ENCODE assay signal across 4 worm cellular contexts in the genomic region with DNA sequence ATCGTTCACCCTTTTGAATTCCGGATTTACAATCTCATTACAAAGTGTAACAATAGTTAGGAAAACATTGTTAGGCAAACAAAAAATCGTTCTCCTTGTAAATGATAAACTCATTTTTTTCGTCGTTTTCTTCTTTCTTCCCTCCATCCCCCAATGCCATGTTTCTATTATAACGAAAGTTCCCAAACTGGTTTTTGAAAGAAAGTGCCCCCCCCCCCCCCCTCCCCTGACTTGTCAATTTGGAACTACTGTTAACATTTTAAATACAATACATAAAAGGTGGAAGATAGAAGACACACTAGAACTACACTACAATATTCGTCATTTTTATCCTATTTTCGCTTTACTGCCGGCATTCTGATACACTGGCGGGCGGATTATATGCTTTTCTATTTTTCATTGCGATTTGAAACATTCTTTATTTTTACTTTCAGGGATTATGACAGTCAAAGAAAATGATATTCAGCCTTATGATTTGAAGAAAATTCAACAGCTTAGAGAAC.
TF ChIP-seq lines count a peak whose summit lies in the region.

A gene (plus strand): TSS at position 431 of the 503 bp plus-strand sequence.

TF ChIP-seq in whole organism, L1 larva, 84 proteins besides CTCF, POLR2A, EP300 and RAD21 (continues in another document):
- no peak for TF ChIP-seq lin-35 (GFP tag; optimal IDR thresholded peaks at IDR 0.05; lab: Kevin White, UChicago)
- TF ChIP-seq mab-9 (GFP tag; IDR thresholded peaks at IDR 0.05; lab: Robert Waterston, UW), result no peak
- TF ChIP-seq fkh-4 (tag; optimal IDR thresholded peaks at IDR 0.05; lab: Kevin White, UChicago; ENCODE audit: borderline replicate concordance), result no peak
- no peak for TF ChIP-seq ztf-4 (tag; optimal IDR thresholded peaks at IDR 0.05; lab: Kevin White, UChicago)
- no peak for TF ChIP-seq jun-1 (tag; optimal IDR thresholded peaks at IDR 0.05; lab: Kevin White, UChicago)
- peak; percentile 75 for TF ChIP-seq grh-1 (GFP tag; IDR thresholded peaks at IDR 0.05; lab: Robert Waterston, UW)
- no peak for TF ChIP-seq swsn-7 (tag; optimal IDR thresholded peaks at IDR 0.05; lab: Kevin White, UChicago)
- no peak for TF ChIP-seq alr-1 (tag; optimal IDR thresholded peaks at IDR 0.05; lab: Kevin White, UChicago; ENCODE audit: borderline replicate concordance)
- no peak for TF ChIP-seq ceh-82 (tag; optimal IDR thresholded peaks at IDR 0.05; lab: Kevin White, UChicago)
- peak; percentile 38 for TF ChIP-seq blmp-1 (tag; optimal IDR thresholded peaks at IDR 0.05; lab: Kevin White, UChicago)
- TF ChIP-seq unc-130 (tag; optimal IDR thresholded peaks at IDR 0.05; lab: Kevin White, UChicago), result no peak
- no peak for TF ChIP-seq ceh-88 (GFP tag; IDR thresholded peaks at IDR 0.05; lab: Robert Waterston, UW)
- TF ChIP-seq pag-3 (tag; optimal IDR thresholded peaks at IDR 0.05; lab: Kevin White, UChicago; ENCODE audit: borderline replicate concordance, insufficient read depth), result no peak
- no peak for TF ChIP-seq elt-2 (tag; optimal IDR thresholded peaks at IDR 0.05; lab: Kevin White, UChicago)
- TF ChIP-seq nhr-12 (tag; optimal IDR thresholded peaks at IDR 0.05; lab: Kevin White, UChicago), result no peak
- no peak for TF ChIP-seq skn-1 (tag; optimal IDR thresholded peaks at IDR 0.05; lab: Kevin White, UChicago)
- TF ChIP-seq nhr-85 (tag; lab: Kevin White, UChicago), result peak; percentile 81
- peak; percentile 61 for TF ChIP-seq lin-14 (GFP tag; optimal IDR thresholded peaks at IDR 0.05; lab: Kevin White, UChicago)
- TF ChIP-seq nhr-47 (tag; optimal IDR thresholded peaks at IDR 0.05; lab: Kevin White, UChicago), result no peak
- TF ChIP-seq nhr-19 (GFP tag; conservative IDR thresholded peaks at IDR 0.05; lab: Robert Waterston, UW), result 0 out of 2 replicates have a peak, but pooled peaks have one; percentile 5
- no peak for TF ChIP-seq unc-62 (GFP tag; optimal IDR thresholded peaks at IDR 0.05; lab: Kevin White, UChicago)

TF ChIP-seq in whole organism, L3 larva, 47 proteins besides CTCF, POLR2A, EP300 and RAD21:
- TF ChIP-seq fos-1 (tag; optimal IDR thresholded peaks at IDR 0.05; lab: Kevin White, UChicago) (no peak), elt-2 (tag; optimal IDR thresholded peaks at IDR 0.05; lab: Kevin White, UChicago) (no peak), nhr-77 (tag; optimal IDR thresholded peaks at IDR 0.05; lab: Kevin White, UChicago) (no peak), ceh-9 (tag; optimal IDR thresholded peaks at IDR 0.05; lab: Kevin White, UChicago) (no peak), nhr-25 (tag; optimal IDR thresholded peaks at IDR 0.05; lab: Kevin White, UChicago) (peak; percentile 15)

TF ChIP-seq in whole organism, L4 larva, 104 proteins besides CTCF, POLR2A, EP300 and RAD21:
- no peak for TF ChIP-seq zag-1 (tag; optimal IDR thresholded peaks at IDR 0.05; lab: Kevin White, UChicago)
- TF ChIP-seq nhr-28 (tag; optimal IDR thresholded peaks at IDR 0.05; lab: Kevin White, UChicago), result peak; percentile 96

TF ChIP-seq in whole organism, young adult, 124 proteins besides CTCF, POLR2A, EP300 and RAD21:
- TF ChIP-seq C06A6.2 (GFP tag; conservative IDR thresholded peaks at IDR 0.05; lab: Robert Waterston, UW) (no peak), C17E4.6 (GFP tag; IDR thresholded peaks at IDR 0.05; lab: Robert Waterston, UW) (no peak), egrh-3 (GFP tag; IDR thresholded peaks at IDR 0.05; lab: Robert Waterston, UW) (0 out of 2 replicates have a peak, but pooled peaks have one; percentile 23), hmg-1.2 (GFP tag; IDR thresholded peaks at IDR 0.05; lab: Robert Waterston, UW) (no peak), nfya-1 (tag; optimal IDR thresholded peaks at IDR 0.05; lab: Kevin White, UChicago; ENCODE audit: borderline replicate concordance, insufficient read depth) (no peak)
